Worm (Caenorhabditis elegans): ENCODE data around the gene Y51H4A.941.
A peak's percentile ranks its signal among the peaks of the same experiment; 100 is the strongest.
"Not testable (repeated sequence)": the region's sequence is repeated elsewhere in the genome, so short reads cannot be mapped to it uniquely, and the experiment has no call there.

Gene Y51H4A.941

DNA sequence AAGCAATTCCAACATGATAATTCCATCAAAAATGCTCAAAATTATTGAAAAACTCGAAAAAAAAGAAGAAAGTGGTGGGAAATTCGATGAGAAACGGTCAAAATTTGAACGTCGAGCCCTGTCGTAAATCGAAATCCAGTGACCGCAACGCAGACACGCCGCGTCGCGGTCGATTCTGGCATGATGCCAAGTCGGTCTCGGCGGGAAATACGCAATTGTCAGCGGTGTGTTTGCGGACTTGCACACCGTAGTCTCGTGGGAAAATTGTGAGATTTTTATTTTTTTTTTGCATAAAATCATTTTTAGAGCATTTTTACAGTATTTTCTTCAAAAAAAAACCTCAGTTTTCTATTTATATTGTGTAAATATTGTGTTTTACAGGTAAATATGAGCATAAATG, 38.2 kb downstream of the Y51H4A.941 start, which contains the start of gene tsr-2 (continued):
- no peak for TF ChIP-seq Y22D7AL.16 (tag; optimal IDR thresholded peaks at IDR 0.05)
- TF ChIP-seq T23F11.4 (GFP tag; optimal IDR thresholded peaks at IDR 0.05): no peak
- no peak for TF ChIP-seq che-1 (tag; optimal IDR thresholded peaks at IDR 0.05)
- no peak for TF ChIP-seq pag-3 (tag; optimal IDR thresholded peaks at IDR 0.05; ENCODE audit: borderline replicate concordance)
- TF ChIP-seq ceh-31 (tag; optimal IDR thresholded peaks at IDR 0.05): peak; percentile 34
- TF ChIP-seq ceh-2 (tag; optimal IDR thresholded peaks at IDR 0.05): no peak
- no peak for TF ChIP-seq syd-9 (tag; optimal IDR thresholded peaks at IDR 0.05)
- TF ChIP-seq hlh-30 (tag; optimal IDR thresholded peaks at IDR 0.05; ENCODE audit: insufficient read depth): peak; percentile 75
- TF ChIP-seq unc-3 (GFP tag; conservative IDR thresholded peaks at IDR 0.05): no peak
- TF ChIP-seq unc-3 (tag; optimal IDR thresholded peaks at IDR 0.05): no peak
- TF ChIP-seq elt-2 (tag; optimal IDR thresholded peaks at IDR 0.05): peak; percentile 48
- TF ChIP-seq fax-1 (tag; optimal IDR thresholded peaks at IDR 0.05): no peak
- TF ChIP-seq fkh-10 (GFP tag; optimal IDR thresholded peaks at IDR 0.05): no peak
- no peak for TF ChIP-seq dmd-4 (tag; optimal IDR thresholded peaks at IDR 0.05; ENCODE audit: borderline replicate concordance)
- no peak for TF ChIP-seq hlh-15 (tag; optimal IDR thresholded peaks at IDR 0.05)
- TF ChIP-seq hlh-13 (GFP tag; optimal IDR thresholded peaks at IDR 0.05): no peak
- TF ChIP-seq K09A11.1 (tag; optimal IDR thresholded peaks at IDR 0.05; ENCODE audit: insufficient read depth): no peak
- TF ChIP-seq hlh-6 (tag; optimal IDR thresholded peaks at IDR 0.05): no peak
- peak; percentile 5 for TF ChIP-seq ceh-48 (tag; optimal IDR thresholded peaks at IDR 0.05)
- no peak for TF ChIP-seq hlh-8 (tag; optimal IDR thresholded peaks at IDR 0.05)
- no peak for TF ChIP-seq ceh-6 (GFP tag; optimal IDR thresholded peaks at IDR 0.05)
- TF ChIP-seq eyg-1 (tag; optimal IDR thresholded peaks at IDR 0.05): no peak
- TF ChIP-seq tbx-2 (tag; optimal IDR thresholded peaks at IDR 0.05): peak; percentile 64
- no peak for TF ChIP-seq elt-4 (tag; optimal IDR thresholded peaks at IDR 0.05)
- TF ChIP-seq ceh-22 (tag; optimal IDR thresholded peaks at IDR 0.05): no peak
- TF ChIP-seq F13H6.1 (tag; optimal IDR thresholded peaks at IDR 0.05): no peak
- TF ChIP-seq fkh-6 (tag; optimal IDR thresholded peaks at IDR 0.05): no peak
- TF ChIP-seq pqm-1 (tag; optimal IDR thresholded peaks at IDR 0.05): no peak
- TF ChIP-seq C08G9.2 (tag; optimal IDR thresholded peaks at IDR 0.05): no peak
- TF ChIP-seq ahr-1 (tag; optimal IDR thresholded peaks at IDR 0.05): no peak
- TF ChIP-seq madf-2 (tag; optimal IDR thresholded peaks at IDR 0.05): no peak

DNA sequence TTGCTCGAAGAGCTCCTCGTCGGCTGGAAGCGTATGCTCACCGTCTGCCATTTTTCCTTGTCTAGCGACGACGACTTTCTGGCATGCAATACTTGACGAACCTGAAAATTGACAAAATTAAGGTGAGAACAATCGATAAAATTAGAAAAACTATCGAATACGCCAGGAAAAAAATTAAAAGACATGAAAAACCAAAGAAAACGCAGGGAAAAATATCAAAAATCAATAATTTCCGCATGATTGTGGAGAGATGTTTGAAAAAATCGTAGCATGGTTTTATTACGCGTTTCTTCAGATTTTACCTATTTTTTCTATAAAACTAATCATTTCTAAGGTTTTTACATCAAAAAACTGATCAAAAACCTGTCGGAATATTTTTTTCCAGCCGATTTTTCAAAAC, 38.7 kb downstream of the Y51H4A.941 start, which contains the start of gene set-26:
Gene set-26 (minus strand): TSS at position 101 of the 400 bp plus-strand sequence.
- not testable (repeated sequence) for TF ChIP-seq eyg-1, hlh-15, npax-4 (tag; optimal IDR thresholded peaks at IDR 0.05)

DNA sequence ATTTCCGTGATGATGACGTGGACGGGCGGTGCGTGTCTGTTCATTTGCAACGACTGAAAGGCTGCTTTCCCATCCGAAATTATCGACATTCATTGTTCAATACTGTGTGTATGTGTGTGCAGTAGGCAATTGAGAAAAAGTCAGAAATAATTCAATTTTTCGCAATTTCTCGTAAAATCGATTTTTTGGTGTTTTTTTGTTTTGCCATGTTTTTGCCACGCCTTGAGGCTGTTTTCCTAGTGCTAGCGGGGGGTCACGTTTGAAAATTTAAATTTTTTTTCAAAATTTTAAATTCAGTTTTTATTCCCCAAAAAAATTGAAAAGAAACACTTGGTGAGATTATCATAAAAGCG, 48.3 kb downstream of the Y51H4A.941 start, which contains the start of gene Y51H4A.13:
Gene Y51H4A.13 (minus strand): TSS at position 182 of the 353 bp plus-strand sequence.
- TF ChIP-seq hlh-13 (GFP tag; optimal IDR thresholded peaks at IDR 0.05); sdc-2 (tag; optimal IDR thresholded peaks at IDR 0.05); ceh-14 (tag; optimal IDR thresholded peaks at IDR 0.05): not testable (repeated sequence)

DNA sequence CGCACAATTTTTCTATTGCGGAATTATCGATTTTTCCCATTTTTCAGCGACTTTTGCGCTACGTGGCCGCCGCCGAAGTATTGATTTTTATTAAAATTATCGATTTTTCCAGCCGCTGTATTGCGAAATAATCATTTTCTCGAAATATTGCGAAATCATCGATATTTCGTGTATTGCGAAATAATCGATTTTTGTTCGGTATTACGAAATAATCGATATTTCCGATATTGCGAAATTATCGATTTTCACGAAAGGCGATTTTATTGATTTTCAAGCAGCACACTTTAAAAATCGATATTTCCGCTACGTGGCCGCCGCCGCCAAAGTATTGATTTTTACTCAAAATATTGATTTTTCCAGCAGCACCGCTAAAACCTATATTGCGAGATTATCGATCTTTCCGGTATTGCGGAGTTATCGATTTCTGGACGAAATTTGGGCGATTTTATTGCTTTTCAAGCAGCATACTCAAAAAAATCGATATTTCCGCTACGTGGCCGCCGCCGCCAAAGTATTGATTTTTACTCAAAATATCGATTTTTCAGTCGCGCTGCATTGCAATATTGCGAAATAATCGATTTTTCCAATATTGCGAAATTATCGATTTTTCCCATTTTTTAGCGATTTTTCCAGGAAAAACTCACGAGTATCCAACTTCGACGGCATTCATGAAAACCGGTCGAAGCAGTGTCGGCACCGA, 48.8 kb downstream of the Y51H4A.941 start:
- TF ChIP-seq ceh-48 (tag; optimal IDR thresholded peaks at IDR 0.05): peak; percentile 62
- TF ChIP-seq elt-2 (tag; optimal IDR thresholded peaks at IDR 0.05): no peak

DNA sequence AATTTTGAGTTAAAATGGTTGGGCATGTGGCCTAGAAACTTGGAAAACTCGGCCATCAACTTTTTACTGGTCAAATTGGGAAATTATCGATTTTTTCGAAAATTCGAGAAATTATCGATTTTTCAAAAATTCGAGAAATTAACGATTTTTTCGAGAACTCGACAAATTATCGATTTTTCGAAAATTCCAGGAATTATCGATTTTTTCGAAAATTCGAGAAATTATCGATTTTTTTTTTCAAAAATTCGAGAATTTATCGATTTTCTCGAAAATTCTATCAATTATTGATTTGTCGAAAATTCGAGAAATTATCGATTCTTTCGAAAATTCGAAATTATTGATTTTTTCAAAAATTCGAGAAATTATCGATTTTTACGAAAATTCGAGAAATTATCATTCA, 50.7 kb downstream of the Y51H4A.941 start:
- TF ChIP-seq ceh-48 (tag; optimal IDR thresholded peaks at IDR 0.05): peak; percentile 81
- no peak for TF ChIP-seq eyg-1 (tag; optimal IDR thresholded peaks at IDR 0.05)
